Fruit fly (Drosophila melanogaster) whole organism, embryonic: Measurements from ENCODE around the gene CG7974.

Experiments
- Bgb ChIP-seq: fragments of 200-800 bp; sonication (Bioruptor generic); IDR thresholded peaks from 2 replicates; pipeline ENCODE4 v1.3.6; 2022; ENCODE audit warnings: missing biosample characterization, missing genetic modification characterization; ENCODE audit not compliant: partially characterized antibody
- CG10147 ChIP-seq: fragments of 200-800 bp; sonication (Bioruptor generic); optimal IDR thresholded peaks from 2 replicates; lab custom pipeline; 2019; ENCODE audit warnings: missing biosample characterization, mild to moderate bottlenecking, missing genetic modification characterization, moderate library complexity
- CG1024 ChIP-seq: fragments of 200-800 bp; sonication (Bioruptor generic); IDR thresholded peaks from 2 replicates; pipeline ENCODE4 v1.3.6; 2022; ENCODE audit warnings: missing biosample characterization, missing genetic modification characterization
- CG10543 ChIP-seq: fragments of 200-800 bp; sonication (Bioruptor generic); optimal IDR thresholded peaks from 3 replicates; lab custom pipeline; 2017; ENCODE audit warnings: missing biosample characterization, mild to moderate bottlenecking, missing genetic modification characterization, moderate library complexity
- CG15479 ChIP-seq: fragments of 200-800 bp; sonication (Bioruptor generic); optimal IDR thresholded peaks from 3 replicates; lab custom pipeline; 2019; ENCODE audit warnings: missing biosample characterization, mild to moderate bottlenecking, missing genetic modification characterization, moderate library complexity
- CG15514 ChIP-seq: fragments of 200-800 bp; sonication (Bioruptor generic); optimal IDR thresholded peaks from 3 replicates; lab custom pipeline; 2017; ENCODE audit warnings: missing biosample characterization, missing genetic modification characterization, mild to moderate bottlenecking, moderate library complexity, missing genetic modification reagents
- CG16779 ChIP-seq: fragments of 200-800 bp; sonication (Bioruptor generic); IDR thresholded peaks from 2 replicates; pipeline ENCODE4 v1.3.6; 2022; ENCODE audit warnings: missing biosample characterization, missing genetic modification characterization
- CG16815 ChIP-seq: fragments of 200-800 bp; sonication (Bioruptor generic); optimal IDR thresholded peaks from 3 replicates; lab custom pipeline; 2017; ENCODE audit warnings: missing biosample characterization, mild to moderate bottlenecking, missing genetic modification characterization
- CG17829 ChIP-seq: fragments of 200-800 bp; optimal IDR thresholded peaks from 2 replicates; lab custom pipeline; 2019; ENCODE audit warnings: missing biosample characterization, mild to moderate bottlenecking, missing genetic modification characterization, moderate library complexity
- CG18599 ChIP-seq: fragments of 200-800 bp; sonication (Bioruptor generic); optimal IDR thresholded peaks from 3 replicates; lab custom pipeline; 2017; ENCODE audit warnings: missing biosample characterization, missing genetic modification characterization, mild to moderate bottlenecking, moderate library complexity, missing genetic modification reagents
- CG2116 ChIP-seq: fragments of 200-800 bp; sonication (Bioruptor generic); optimal IDR thresholded peaks from 3 replicates; lab custom pipeline; 2018; ENCODE audit warnings: missing biosample characterization, mild to moderate bottlenecking, missing genetic modification characterization
- CG2120 ChIP-seq: fragments of 200-800 bp; sonication (Bioruptor generic); optimal IDR thresholded peaks from 3 replicates; lab custom pipeline; 2016; ENCODE audit warnings: missing biosample characterization, missing genetic modification characterization
- CG34376 ChIP-seq: fragments of 200-800 bp; sonication (Bioruptor generic); optimal IDR thresholded peaks from 2 replicates; lab custom pipeline; 2018; ENCODE audit warnings: missing biosample characterization, mild to moderate bottlenecking, missing genetic modification characterization
- CG6175 ChIP-seq: fragments of 200-800 bp; sonication (Bioruptor generic); IDR thresholded peaks from 3 replicates; pipeline ENCODE4 v1.3.6; 2022; ENCODE audit warnings: missing biosample characterization, missing genetic modification characterization
- CG6765 ChIP-seq: fragments of 200-800 bp; sonication (Bioruptor generic); optimal IDR thresholded peaks from 3 replicates; lab custom pipeline; 2017; ENCODE audit warnings: missing biosample characterization, mild to moderate bottlenecking, missing genetic modification characterization
- CG6854 ChIP-seq: fragments of 200-800 bp; sonication (Bioruptor generic); optimal IDR thresholded peaks from 3 replicates; lab custom pipeline; 2017; ENCODE audit warnings: missing biosample characterization, mild to moderate bottlenecking, missing genetic modification characterization
- CG7786 ChIP-seq: fragments of 200-800 bp; sonication (Bioruptor generic); optimal IDR thresholded peaks from 2 replicates; lab custom pipeline; 2016; ENCODE audit warnings: missing biosample characterization, missing genetic modification characterization
- CG8359 ChIP-seq: fragments of 200-800 bp; sonication (Bioruptor generic); optimal IDR thresholded peaks from 2 replicates; lab custom pipeline; 2017; ENCODE audit warnings: missing biosample characterization, mild to moderate bottlenecking, missing genetic modification characterization, borderline replicate concordance
- CG8478 ChIP-seq: fragments of >200 bp; optimal IDR thresholded peaks from 2 replicates; lab custom pipeline; 2018
- Dbx ChIP-seq: fragments of 200-800 bp; sonication (Bioruptor generic); IDR thresholded peaks from 3 replicates; pipeline ENCODE4 v1.3.6; 2022; ENCODE audit warnings: missing biosample characterization, missing genetic modification characterization
- Ets97D ChIP-seq: fragments of 200-800 bp; sonication (Bioruptor generic); optimal IDR thresholded peaks from 3 replicates; lab custom pipeline; 2016; ENCODE audit warnings: missing biosample characterization, missing genetic modification characterization
- Fer1 ChIP-seq: fragments of 200-800 bp; sonication (Bioruptor generic); optimal IDR thresholded peaks from 2 replicates; lab custom pipeline; 2017; ENCODE audit warnings: missing biosample characterization, mild to moderate bottlenecking, missing genetic modification characterization
- Hmx ChIP-seq: fragments of 200-800 bp; sonication (Bioruptor generic); optimal IDR thresholded peaks from 2 replicates; lab custom pipeline; 2016; ENCODE audit warnings: missing biosample characterization, missing genetic modification characterization
- Hr51 ChIP-seq, 2 experiments: fragments of 200-800 bp; sonication (Bioruptor generic); optimal IDR thresholded peaks; 2 replicates in 1 of 2; 3 replicates in 1 of 2; lab custom pipeline; 2016 to 2018; ENCODE audit warnings: missing biosample characterization in 2 of 2, missing genetic modification characterization in 2 of 2, mild to moderate bottlenecking in 1 of 2, moderate library complexity in 1 of 2
- Hsf ChIP-seq: fragments of 200-800 bp; sonication (Bioruptor generic); optimal IDR thresholded peaks from 3 replicates; lab custom pipeline; 2016; ENCODE audit warnings: missing biosample characterization, missing genetic modification characterization
- Kr ChIP-seq: fragments of 200-800 bp; sonication (Bioruptor generic); optimal IDR thresholded peaks from 2 replicates; lab custom pipeline; 2017; ENCODE audit warnings: missing biosample characterization, mild to moderate bottlenecking, missing genetic modification characterization
- Mad ChIP-seq: fragments of 200-800 bp; sonication (Bioruptor generic); optimal IDR thresholded peaks from 2 replicates; lab custom pipeline; 2016; ENCODE audit warnings: missing biosample characterization, missing genetic modification characterization
- Nf-YB ChIP-seq: fragments of 200-800 bp; sonication (Bioruptor generic); optimal IDR thresholded peaks from 3 replicates; lab custom pipeline; 2019; ENCODE audit warnings: missing biosample characterization, mild to moderate bottlenecking, missing genetic modification characterization, moderate library complexity
- Nf-YC ChIP-seq: fragments of 200-800 bp; optimal IDR thresholded peaks from 3 replicates; lab custom pipeline; 2019; ENCODE audit warnings: missing biosample characterization, mild to moderate bottlenecking, missing genetic modification characterization, moderate library complexity
- Ptx1 ChIP-seq: fragments of 200-800 bp; sonication (Bioruptor generic); IDR thresholded peaks from 2 replicates; pipeline ENCODE4 v1.3.6; 2022; ENCODE audit warnings: missing biosample characterization, missing genetic modification characterization
- Trl ChIP-seq, 3 experiments: fragments of >200 bp in 2 of 3; fragments of 200-800 bp in 1 of 3; sonication (Bioruptor generic) in 1 of 3; optimal IDR thresholded peaks; 2 replicates in 1 of 3; 3 replicates in 2 of 3; lab custom pipeline; 2016 to 2017; ENCODE audit warnings: missing biosample characterization in 1 of 3, missing genetic modification characterization in 1 of 3
- abd-A ChIP-seq: fragments of 200-800 bp; sonication (Bioruptor generic); optimal IDR thresholded peaks from 3 replicates; lab custom pipeline; 2019; ENCODE audit warnings: missing biosample characterization, mild to moderate bottlenecking, missing genetic modification characterization, moderate library complexity
- aop ChIP-seq: fragments of 200-800 bp; sonication (Bioruptor generic); IDR thresholded peaks from 2 replicates; pipeline ENCODE4 v1.3.6; 2022; ENCODE audit warnings: missing biosample characterization, missing genetic modification characterization
- ato ChIP-seq: fragments of 200-800 bp; sonication (Bioruptor generic); IDR thresholded peaks from 2 replicates; pipeline ENCODE4 v1.3.6; 2022; ENCODE audit warnings: missing biosample characterization, missing genetic modification characterization; ENCODE audit not compliant: partially characterized antibody
- bigmax ChIP-seq: fragments of 200-800 bp; sonication (Bioruptor generic); optimal IDR thresholded peaks from 2 replicates; lab custom pipeline; 2018; ENCODE audit warnings: missing biosample characterization, mild to moderate bottlenecking, missing genetic modification characterization
- cas ChIP-seq: fragments of 200-800 bp; sonication (Bioruptor generic); IDR thresholded peaks from 2 replicates; pipeline ENCODE4 v1.3.6; 2022; ENCODE audit warnings: missing biosample characterization, missing genetic modification characterization
- crol ChIP-seq: fragments of 200-800 bp; sonication (Bioruptor generic); IDR thresholded peaks from 2 replicates; pipeline ENCODE4 v1.3.6; 2022; ENCODE audit warnings: missing biosample characterization, missing genetic modification characterization
- crp ChIP-seq, 2 experiments: fragments of 200-800 bp; sonication (Bioruptor generic); optimal IDR thresholded peaks; 2 replicates in 1 of 2; 3 replicates in 1 of 2; lab custom pipeline; 2017; ENCODE audit warnings: missing biosample characterization in 2 of 2, missing genetic modification characterization in 2 of 2, mild to moderate bottlenecking in 1 of 2, moderate library complexity in 1 of 2
- fu2 ChIP-seq: fragments of 200-800 bp; sonication (Bioruptor generic); optimal IDR thresholded peaks from 2 replicates; lab custom pipeline; 2016; ENCODE audit warnings: missing biosample characterization, missing genetic modification characterization
- knrl ChIP-seq: fragments of 200-800 bp; sonication (Bioruptor generic); IDR thresholded peaks from 3 replicates; pipeline ENCODE4 v1.3.6; 2022; ENCODE audit warnings: missing biosample characterization, missing genetic modification characterization; ENCODE audit not compliant: partially characterized antibody
- lab ChIP-seq: fragments of 200-800 bp; sonication (Bioruptor generic); optimal IDR thresholded peaks from 3 replicates; lab custom pipeline; 2017; ENCODE audit warnings: missing biosample characterization, missing genetic modification characterization, mild to moderate bottlenecking, moderate library complexity, missing genetic modification reagents
- nom ChIP-seq: fragments of 200-800 bp; sonication (Bioruptor generic); optimal IDR thresholded peaks from 2 replicates; lab custom pipeline; 2017; ENCODE audit warnings: missing biosample characterization, missing genetic modification characterization, mild to moderate bottlenecking, moderate library complexity, missing genetic modification reagents
- onecut ChIP-seq: fragments of 200-800 bp; sonication (Bioruptor generic); IDR thresholded peaks from 2 replicates; pipeline ENCODE4 v1.3.6; 2022; ENCODE audit warnings: missing biosample characterization, missing genetic modification characterization
- sens ChIP-seq: fragments of 200-800 bp; sonication (Bioruptor generic); peaks from one replicate; lab custom pipeline; 2016; ENCODE audit warnings: missing biosample characterization, missing genetic modification characterization
- seq ChIP-seq: fragments of 200-800 bp; sonication (Bioruptor generic); IDR thresholded peaks from 2 replicates; pipeline ENCODE4 v1.3.6; 2022; ENCODE audit warnings: missing biosample characterization, missing genetic modification characterization
- sna ChIP-seq: fragments of 200-800 bp; sonication (Bioruptor generic); IDR thresholded peaks from 2 replicates; pipeline ENCODE4 v1.3.6; 2022; ENCODE audit warnings: missing biosample characterization, missing genetic modification characterization; ENCODE audit not compliant: partially characterized antibody
- twi ChIP-seq: fragments of 200-800 bp; optimal IDR thresholded peaks from 2 replicates; lab custom pipeline; 2019; ENCODE audit warnings: missing biosample characterization, mild to moderate bottlenecking, missing genetic modification characterization, moderate library complexity
- vnd ChIP-seq: fragments of 200-800 bp; sonication (Bioruptor generic); IDR thresholded peaks from 3 replicates; pipeline ENCODE4 v1.3.6; 2022; ENCODE audit warnings: missing biosample characterization, missing genetic modification characterization; ENCODE audit not compliant: partially characterized antibody

Gene CG7974

DNA sequence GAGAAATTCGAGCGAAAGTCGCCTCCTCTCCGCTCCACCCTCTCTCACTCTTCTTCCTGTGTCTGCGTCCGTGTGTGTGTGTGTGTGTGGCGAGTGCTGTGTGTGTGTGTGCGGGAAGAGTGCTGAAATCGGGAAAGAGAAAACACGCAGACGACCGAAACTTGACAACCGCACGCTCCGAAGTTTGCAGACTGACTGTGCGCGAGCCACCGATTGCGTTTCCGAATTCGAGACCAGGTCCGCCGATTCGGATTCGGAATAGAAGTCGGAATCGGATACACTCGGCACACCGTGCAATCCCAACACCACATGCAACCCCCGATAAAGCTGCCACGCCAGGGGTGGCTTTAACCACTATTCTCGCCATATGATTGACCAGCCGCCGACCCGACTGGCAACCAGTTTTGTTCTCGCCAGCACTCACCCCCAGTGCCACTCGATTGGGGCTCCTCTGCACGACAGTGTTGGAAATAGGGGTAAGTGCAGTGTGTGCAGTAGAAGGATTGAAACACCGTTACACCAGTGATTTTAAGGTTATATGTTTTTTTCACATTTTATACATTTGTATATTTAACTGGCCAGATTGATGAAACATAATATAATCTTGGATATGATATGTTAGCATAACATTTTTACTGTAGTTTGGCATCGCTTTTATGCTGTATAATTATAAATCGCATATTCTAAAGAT, 36.6 kb upstream of the CG7974 start, which contains the start of gene CG13928 (continued):
- TF ChIP-seq sens (GFP tag; lab: Kevin White, UChicago) (peak; percentile 58), CG17829 (tag; lab: Kevin White, UChicago) (no peak), Hsf (GFP tag; lab: Kevin White, UChicago) (no peak), Hr51 (GFP tag; optimal IDR thresholded peaks at IDR 0.05; lab: Kevin White, UChicago) (no peak), CG1024 (0 out of 2 replicates have a peak, but pooled peaks have one; percentile 20), fu2 (GFP tag; lab: Kevin White, UChicago) (no peak), Nf-YC (tag; lab: Kevin White, UChicago) (peak; percentile 22), CG6765 (GFP tag; lab: Kevin White, UChicago) (peak; percentile 1), onecut (GFP tag; lab: Robert Waterston, UW) (no peak), CG2116 (GFP tag; lab: Kevin White, UChicago) (no peak), abd-A (tag; lab: Kevin White, UChicago) (peak; percentile 14), bigmax (GFP tag; lab: Kevin White, UChicago) (peak; percentile 81), CG8359 (no peak), Dbx (peak; percentile 42; the same call in 1 of the 3 replicates), twi (no peak), CG6854 (GFP tag; lab: Kevin White, UChicago) (no peak), knrl (0 out of 3 replicates have a peak, but pooled peaks have one; percentile 11), crp (GFP tag; optimal IDR thresholded peaks at IDR 0.05; lab: Kevin White, UChicago) (peak in 1 of 2 experiments; percentile 37), CG15479 (GFP tag; lab: Kevin White, UChicago) (no peak), Fer1 (GFP tag; lab: Kevin White, UChicago) (peak; percentile 40), Mad (no peak), CG18599 (GFP tag; lab: Kevin White, UChicago) (peak; percentile 34), crol (peak; percentile 84), cas (GFP tag; lab: Robert Waterston, UW) (no peak), CG6175 (GFP tag; lab: Robert Waterston, UW) (no peak), ato (no peak), CG34376 (GFP tag; lab: Kevin White, UChicago) (peak; percentile 16), Kr (GFP tag; lab: Kevin White, UChicago) (peak; percentile 44), Nf-YB (GFP tag; lab: Kevin White, UChicago) (no peak), CG10147 (no peak), CG8478 (lab: Kevin White, UChicago) (peak; percentile 11), Ptx1 (no peak; the same call in 1 of the 2 replicates), Hmx (GFP tag; lab: Kevin White, UChicago) (no peak), CG15514 (peak; percentile 21), CG2120 (GFP tag; lab: Kevin White, UChicago) (peak; percentile 10), sna (GFP tag; lab: Robert Waterston, UW) (0 out of 2 replicates have a peak, but pooled peaks have one; percentile 18), seq (GFP tag; lab: Robert Waterston, UW) (peak; percentile 75; the same call in 1 of the 2 replicates), Bgb (GFP tag; lab: Robert Waterston, UW) (peak; percentile 69; the same call in 1 of the 2 replicates), Trl (optimal IDR thresholded peaks at IDR 0.05; lab: Kevin White, UChicago) (peak; percentile 24 to 53), Trl (GFP tag; optimal IDR thresholded peaks at IDR 0.05; lab: Kevin White, UChicago) (no peak), nom (GFP tag; lab: Kevin White, UChicago) (peak; percentile 23), CG16815 (GFP tag; lab: Kevin White, UChicago) (no peak), CG7786 (GFP tag; lab: Kevin White, UChicago) (no peak), aop (GFP tag; lab: Robert Waterston, UW) (no peak), CG16779 (GFP tag; lab: Robert Waterston, UW) (peak; percentile 87), vnd (0 out of 3 replicates have a peak, but pooled peaks have one; percentile 12), CG10543 (GFP tag; lab: Kevin White, UChicago) (peak; percentile 19), lab (GFP tag; lab: Kevin White, UChicago) (peak; percentile 9), Ets97D (GFP tag; lab: Kevin White, UChicago) (no peak)
